Worm (Caenorhabditis elegans) whole organism, L1 larva: ENCODE measurements around the gene arx-3.

Experiments used
- C04F5.9 ChIP-seq: sonication (generic microtip); optimal IDR thresholded peaks from 2 replicates; lab custom pipeline; 2016; ENCODE audit warnings: missing genetic modification characterization, missing compliant biosample characterization
- aha-1 ChIP-seq: fragments of 150-350 bp; optimal IDR thresholded peaks from 2 replicates; lab custom pipeline; 2014; ENCODE audit warnings: missing biosample characterization, missing genetic modification characterization
- elt-2 ChIP-seq: sonication (generic microtip); optimal IDR thresholded peaks from 2 replicates; lab custom pipeline; 2016; ENCODE audit warnings: missing genetic modification characterization, mild to moderate bottlenecking, inconsistent platforms, missing compliant biosample characterization, missing genetic modification reagents
- elt-3 ChIP-seq, 6 experiments: fragments of 150-350 bp in 1 of 6; sonication (generic microtip); optimal IDR thresholded peaks; 2 replicates each; lab custom pipeline; 2017 to 2018; ENCODE audit warnings: missing biosample characterization in 6 of 6, missing genetic modification characterization in 6 of 6, inconsistent platforms in 1 of 6
- fkh-10 ChIP-seq: sonication (generic microtip); optimal IDR thresholded peaks from 2 replicates; lab custom pipeline; 2017; ENCODE audit warnings: missing biosample characterization, missing genetic modification reagents, missing genetic modification characterization
- grh-1 ChIP-seq: fragments of 200-800 bp; sonication (Bioruptor generic); IDR thresholded peaks from 2 replicates; pipeline ENCODE4 v1.3.6; 2022; ENCODE audit warnings: missing genetic modification reagents, missing genetic modification characterization, missing compliant biosample characterization
- hlh-4 ChIP-seq: sonication (generic microtip); optimal IDR thresholded peaks from 2 replicates; lab custom pipeline; 2016; ENCODE audit warnings: mild to moderate bottlenecking, missing genetic modification characterization, missing compliant biosample characterization
- irx-1 ChIP-seq: sonication (generic microtip); optimal IDR thresholded peaks from 2 replicates; lab custom pipeline; 2016; ENCODE audit warnings: missing genetic modification characterization, missing compliant biosample characterization
- lin-14 ChIP-seq: fragments of 200-800 bp; sonication (Bioruptor generic); optimal IDR thresholded peaks from 2 replicates; lab custom pipeline; 2018; ENCODE audit warnings: mild to moderate bottlenecking, missing genetic modification characterization, moderate library complexity, missing compliant biosample characterization
- lsy-2 ChIP-seq, 2 experiments: fragments of 150-350 bp; optimal IDR thresholded peaks; 2 replicates each; lab custom pipeline; 2014; ENCODE audit warnings: missing biosample characterization in 2 of 2, missing genetic modification characterization in 2 of 2
- mab-9 ChIP-seq: fragments of 200-800 bp; sonication (Bioruptor generic); IDR thresholded peaks from 2 replicates; pipeline ENCODE4 v1.3.6; 2022; ENCODE audit warnings: missing genetic modification reagents, missing genetic modification characterization, missing compliant biosample characterization
- mdl-1 ChIP-seq, 2 experiments: fragments of 150-350 bp; optimal IDR thresholded peaks; 2 replicates each; lab custom pipeline; 2014 to 2017; ENCODE audit warnings: missing biosample characterization in 2 of 2, missing genetic modification characterization in 2 of 2, inconsistent platforms in 1 of 2
- mef-2 ChIP-seq: fragments of 150-350 bp; optimal IDR thresholded peaks from 2 replicates; lab custom pipeline; 2014; ENCODE audit warnings: missing biosample characterization, missing genetic modification characterization
- nhr-12 ChIP-seq: sonication (generic microtip); optimal IDR thresholded peaks from 2 replicates; lab custom pipeline; 2017; ENCODE audit warnings: missing biosample characterization, missing genetic modification characterization
- nhr-84 ChIP-seq: sonication (generic microtip); optimal IDR thresholded peaks from 2 replicates; lab custom pipeline; 2017; ENCODE audit warnings: missing biosample characterization, missing genetic modification characterization
- pax-3 ChIP-seq: fragments of 200-800 bp; sonication (Bioruptor generic); optimal IDR thresholded peaks from 2 replicates; lab custom pipeline; 2018; ENCODE audit warnings: mild to moderate bottlenecking, missing genetic modification characterization, moderate library complexity, missing compliant biosample characterization
- snpc-4 ChIP-seq: fragments of 150-350 bp; optimal IDR thresholded peaks from 2 replicates; lab custom pipeline; 2014; ENCODE audit warnings: missing biosample characterization, missing genetic modification characterization
- unc-62 ChIP-seq: fragments of 150-350 bp; optimal IDR thresholded peaks from 2 replicates; lab custom pipeline; 2014; ENCODE audit warnings: missing biosample characterization, missing genetic modification reagents, missing genetic modification characterization
- unc-86 ChIP-seq: sonication (generic microtip); optimal IDR thresholded peaks from 2 replicates; lab custom pipeline; 2016; ENCODE audit warnings: missing genetic modification characterization, missing compliant biosample characterization
- ztf-11 ChIP-seq, 2 experiments: sonication (generic microtip); optimal IDR thresholded peaks; 2 replicates each; lab custom pipeline; 2016 to 2017; ENCODE audit warnings: missing genetic modification characterization in 2 of 2, missing biosample characterization in 1 of 2, missing compliant biosample characterization in 1 of 2

The arx-3 gene

DNA sequence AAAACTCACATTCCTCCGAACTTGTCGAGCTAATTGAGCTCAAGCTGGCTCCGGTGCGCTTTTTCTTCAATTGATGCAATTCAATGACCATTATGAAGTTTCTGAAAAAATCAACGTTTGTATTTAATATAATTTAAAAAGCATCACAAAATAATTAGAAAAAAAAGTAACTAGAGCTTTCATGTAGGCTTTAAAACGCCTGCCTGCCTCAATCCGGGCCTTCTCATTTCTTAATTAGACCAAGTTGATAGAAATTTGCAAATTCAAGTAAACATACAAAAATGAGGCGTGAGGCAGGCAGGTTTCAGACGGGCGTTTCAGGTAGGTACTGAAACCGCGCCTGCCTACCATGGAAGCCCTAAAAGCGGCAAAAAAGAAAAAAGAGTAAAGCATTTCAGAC, 55.4 kb downstream of the arx-3 start, which contains the start of gene Y56A3A.33:
Y56A3A.33 (minus strand) TSS at position 101 of the 400 bp plus-strand sequence.
- TF ChIP-seq mdl-1 (tag; optimal IDR thresholded peaks at IDR 0.05; lab: Kevin White, UChicago) (no peak), mab-9 (GFP tag; lab: Robert Waterston, UW) (no peak), C04F5.9 (tag; lab: Kevin White, UChicago) (no peak), irx-1 (no peak), hlh-4 (tag; lab: Kevin White, UChicago) (no peak), aha-1 (tag; lab: Kevin White, UChicago) (no peak), elt-2 (tag; lab: Kevin White, UChicago) (no peak), lin-14 (GFP tag; lab: Kevin White, UChicago) (no peak), unc-86 (tag; lab: Kevin White, UChicago) (no peak), ztf-11 (tag; optimal IDR thresholded peaks at IDR 0.05; lab: Kevin White, UChicago) (no peak), mef-2 (tag; lab: Kevin White, UChicago) (no peak), snpc-4 (tag; lab: Kevin White, UChicago) (no peak), elt-3 (tag; optimal IDR thresholded peaks at IDR 0.05; lab: Kevin White, UChicago) (no peak), pax-3 (no peak), grh-1 (GFP tag; lab: Robert Waterston, UW) (no peak), unc-62 (GFP tag; lab: Kevin White, UChicago) (no peak), nhr-12 (tag; lab: Kevin White, UChicago) (no peak), fkh-10 (no peak), lsy-2 (tag; optimal IDR thresholded peaks at IDR 0.05; lab: Kevin White, UChicago) (no peak), nhr-84 (tag; lab: Kevin White, UChicago) (no peak)
- TF ChIP-seq, all 84 proteins: peak for 0
